Worm (Caenorhabditis elegans): ENCODE measurements around the gene C44C11.6.

DNA sequence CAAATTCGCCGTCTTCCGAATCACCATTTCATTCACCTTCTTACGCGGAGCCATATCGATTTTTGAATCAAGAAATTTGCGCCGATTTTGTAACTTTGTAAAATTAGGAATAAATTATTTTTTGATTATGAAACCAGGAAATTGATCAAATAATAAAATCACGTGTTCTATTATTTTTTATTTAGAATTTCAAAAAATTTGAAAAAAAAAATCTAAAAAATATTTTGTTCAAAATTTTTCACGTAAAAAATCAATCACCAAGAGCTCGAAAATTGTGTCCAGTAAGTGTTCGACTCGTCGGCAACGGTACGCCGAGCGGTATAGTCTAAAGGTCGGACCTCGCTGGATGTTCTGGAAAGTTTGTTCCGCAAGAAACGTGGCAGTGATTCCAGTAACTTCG, 49.1 kb downstream of the C44C11.6 start, which contains the start of gene Y57A10B.7:
- TF ChIP-seq F13H6.1 (tag; optimal IDR thresholded peaks at IDR 0.05): no peak
- TF ChIP-seq snpc-4 (tag; optimal IDR thresholded peaks at IDR 0.05): no peak
- no peak for TF ChIP-seq elt-3 (tag; optimal IDR thresholded peaks at IDR 0.05)
- no peak for TF ChIP-seq ama-1 (optimal IDR thresholded peaks at IDR 0.05)
- no peak for TF ChIP-seq unc-39 (tag; optimal IDR thresholded peaks at IDR 0.05)
- TF ChIP-seq lin-39 (tag; optimal IDR thresholded peaks at IDR 0.05): no peak
- no peak for TF ChIP-seq aly-2 (tag; optimal IDR thresholded peaks at IDR 0.05)
- TF ChIP-seq peb-1 (tag; optimal IDR thresholded peaks at IDR 0.05): no peak
- no peak for TF ChIP-seq mdl-1 (tag; optimal IDR thresholded peaks at IDR 0.05)
